Fruit fly (Drosophila melanogaster) whole organism, embryonic: ENCODE measurements around the gene CG16727.
A peak's percentile ranks its signal among the peaks of the same experiment; 100 is the strongest.

ENCODE experiments used
- Abd-B ChIP-seq: fragments of 200-800 bp; sonication (Bioruptor generic); optimal IDR thresholded peaks from 2 replicates; lab custom pipeline; 2018; ENCODE audit warnings: missing biosample characterization, mild to moderate bottlenecking, missing genetic modification characterization, moderate library complexity
- Bgb ChIP-seq: fragments of 200-800 bp; sonication (Bioruptor generic); IDR thresholded peaks from 2 replicates; pipeline ENCODE4 v1.3.6; 2022; ENCODE audit warnings: missing biosample characterization, missing genetic modification characterization; ENCODE audit not compliant: partially characterized antibody
- Bteb2 ChIP-seq: fragments of 200-800 bp; sonication (Bioruptor generic); optimal IDR thresholded peaks from 2 replicates; lab custom pipeline; 2016; ENCODE audit warnings: missing biosample characterization, missing genetic modification characterization
- CG11723 ChIP-seq: fragments of 200-800 bp; sonication (Bioruptor generic); optimal IDR thresholded peaks from 2 replicates; lab custom pipeline; 2017; ENCODE audit warnings: missing biosample characterization, mild to moderate bottlenecking, missing genetic modification characterization
- CG12391 ChIP-seq: fragments of 200-800 bp; sonication (Bioruptor generic); optimal IDR thresholded peaks from 3 replicates; lab custom pipeline; 2018; ENCODE audit warnings: missing biosample characterization, mild to moderate bottlenecking, missing genetic modification characterization, moderate library complexity
- CG12769 ChIP-seq: fragments of 200-800 bp; sonication (Bioruptor generic); optimal IDR thresholded peaks from 2 replicates; lab custom pipeline; 2019; ENCODE audit warnings: missing biosample characterization, mild to moderate bottlenecking, missing genetic modification characterization, moderate library complexity
- CG13123 ChIP-seq: fragments of 200-800 bp; sonication (Bioruptor generic); optimal IDR thresholded peaks from 2 replicates; lab custom pipeline; 2016; ENCODE audit warnings: missing biosample characterization, missing genetic modification characterization
- CG15073 ChIP-seq: fragments of 200-800 bp; sonication (Bioruptor generic); optimal IDR thresholded peaks from 2 replicates; lab custom pipeline; 2016; ENCODE audit warnings: missing biosample characterization, missing genetic modification characterization
- CG18476 ChIP-seq: fragments of 200-800 bp; sonication (Bioruptor generic); optimal IDR thresholded peaks from 2 replicates; lab custom pipeline; 2016; ENCODE audit warnings: missing biosample characterization, mild to moderate bottlenecking, missing genetic modification characterization
- CG18764 ChIP-seq: fragments of 200-800 bp; sonication (Bioruptor generic); optimal IDR thresholded peaks from 3 replicates; lab custom pipeline; 2016; ENCODE audit warnings: missing biosample characterization, missing genetic modification characterization
- CG2678 ChIP-seq: fragments of 200-800 bp; sonication (Bioruptor generic); optimal IDR thresholded peaks from 3 replicates; lab custom pipeline; 2019; ENCODE audit warnings: missing biosample characterization, mild to moderate bottlenecking, missing genetic modification characterization, moderate library complexity
- CG33213 ChIP-seq: fragments of 200-800 bp; sonication (Bioruptor generic); optimal IDR thresholded peaks from 3 replicates; lab custom pipeline; 2016; ENCODE audit warnings: missing biosample characterization, missing genetic modification characterization
- CG4730 ChIP-seq: fragments of 200-800 bp; sonication (Bioruptor generic); IDR thresholded peaks from 2 replicates; pipeline ENCODE4 v1.3.6; 2022; ENCODE audit warnings: missing biosample characterization, missing genetic modification characterization
- CG8290 ChIP-seq, 3 experiments: fragments of 200-800 bp; sonication (Bioruptor generic); optimal IDR thresholded peaks; 2 replicates each; lab custom pipeline; 2016 to 2019; ENCODE audit warnings: missing biosample characterization in 3 of 3, missing genetic modification characterization in 3 of 3, mild to moderate bottlenecking in 2 of 3, moderate library complexity in 1 of 3
- CG8359 ChIP-seq: fragments of 200-800 bp; sonication (Bioruptor generic); optimal IDR thresholded peaks from 2 replicates; lab custom pipeline; 2017; ENCODE audit warnings: missing biosample characterization, mild to moderate bottlenecking, missing genetic modification characterization, borderline replicate concordance
- CG9609 ChIP-seq: fragments of 200-800 bp; sonication (Bioruptor generic); optimal IDR thresholded peaks from 3 replicates; lab custom pipeline; 2016; ENCODE audit warnings: missing biosample characterization, missing genetic modification characterization
- CG9932 ChIP-seq: fragments of 200-800 bp; sonication (Bioruptor generic); IDR thresholded peaks from 2 replicates; pipeline ENCODE4 v1.3.6; 2022; ENCODE audit warnings: missing biosample characterization, missing genetic modification characterization
- D19A ChIP-seq: fragments of 200-800 bp; optimal IDR thresholded peaks from 3 replicates; lab custom pipeline; 2019; ENCODE audit warnings: missing biosample characterization, mild to moderate bottlenecking, missing genetic modification characterization, moderate library complexity
- Dbx ChIP-seq: fragments of 200-800 bp; sonication (Bioruptor generic); IDR thresholded peaks from 3 replicates; pipeline ENCODE4 v1.3.6; 2022; ENCODE audit warnings: missing biosample characterization, missing genetic modification characterization
- Eip74EF ChIP-seq, 2 experiments: fragments of 200-800 bp in 1 of 2; fragments of >200 bp in 1 of 2; sonication (Bioruptor generic) in 1 of 2; optimal IDR thresholded peaks; 2 replicates each; lab custom pipeline; 2017 to 2019; ENCODE audit warnings: missing biosample characterization in 2 of 2, missing genetic modification characterization in 2 of 2, mild to moderate bottlenecking in 1 of 2, moderate library complexity in 1 of 2
- Fer1 ChIP-seq: fragments of 200-800 bp; sonication (Bioruptor generic); optimal IDR thresholded peaks from 2 replicates; lab custom pipeline; 2017; ENCODE audit warnings: missing biosample characterization, mild to moderate bottlenecking, missing genetic modification characterization
- Hand ChIP-seq: fragments of 200-800 bp; sonication (Bioruptor generic); optimal IDR thresholded peaks from 2 replicates; lab custom pipeline; 2017; ENCODE audit warnings: mild to moderate bottlenecking, missing biosample characterization, missing genetic modification reagents, missing genetic modification characterization
- MBD-R2 ChIP-seq: fragments of 200-800 bp; sonication (Bioruptor generic); IDR thresholded peaks from 2 replicates; pipeline ENCODE4 v1.3.6; 2022; ENCODE audit warnings: missing biosample characterization, missing genetic modification characterization
- Side ChIP-seq: fragments of 200-800 bp; sonication (Bioruptor generic); optimal IDR thresholded peaks from 2 replicates; lab custom pipeline; 2016; ENCODE audit warnings: missing biosample characterization, missing genetic modification characterization
- Spps ChIP-seq: fragments of 200-800 bp; sonication (Bioruptor generic); optimal IDR thresholded peaks from 2 replicates; lab custom pipeline; 2018; ENCODE audit warnings: missing biosample characterization, mild to moderate bottlenecking, missing genetic modification characterization
- Taf1 ChIP-seq: fragments of 200-800 bp; sonication (Bioruptor generic); IDR thresholded peaks from 2 replicates; pipeline ENCODE4 v1.3.6; 2022; ENCODE audit warnings: missing biosample characterization, missing genetic modification characterization
- abd-A ChIP-seq: fragments of 200-800 bp; sonication (Bioruptor generic); optimal IDR thresholded peaks from 3 replicates; lab custom pipeline; 2019; ENCODE audit warnings: missing biosample characterization, mild to moderate bottlenecking, missing genetic modification characterization, moderate library complexity
- br ChIP-seq: fragments of >200 bp; optimal IDR thresholded peaks from 2 replicates; lab custom pipeline; 2017
- btn ChIP-seq: fragments of 200-800 bp; sonication (Bioruptor generic); optimal IDR thresholded peaks from 2 replicates; lab custom pipeline; 2016; ENCODE audit warnings: missing biosample characterization, missing genetic modification characterization
- chinmo ChIP-seq: fragments of 200-800 bp; sonication (Bioruptor generic); IDR thresholded peaks from 4 replicates; pipeline ENCODE4 v1.3.6; 2022; ENCODE audit warnings: missing biosample characterization, missing genetic modification characterization; ENCODE audit not compliant: partially characterized antibody
- chm ChIP-seq: fragments of 200-800 bp; sonication (Bioruptor generic); IDR thresholded peaks from 2 replicates; pipeline ENCODE4 v1.3.6; 2022; ENCODE audit warnings: missing biosample characterization, missing genetic modification characterization
- corto ChIP-seq: fragments of 200-800 bp; sonication (Bioruptor generic); optimal IDR thresholded peaks from 2 replicates; lab custom pipeline; 2016; ENCODE audit warnings: missing biosample characterization, mild to moderate bottlenecking, missing genetic modification characterization, moderate library complexity
- danr ChIP-seq: fragments of 200-800 bp; sonication (Bioruptor generic); IDR thresholded peaks from 2 replicates; pipeline ENCODE4 v1.3.6; 2022; ENCODE audit warnings: missing biosample characterization, missing genetic modification characterization
- dm ChIP-seq: fragments of 200-800 bp; sonication (Bioruptor generic); optimal IDR thresholded peaks from 3 replicates; lab custom pipeline; 2016; ENCODE audit warnings: missing biosample characterization, missing genetic modification characterization
- dmrt11E ChIP-seq: fragments of 200-800 bp; sonication (Bioruptor generic); optimal IDR thresholded peaks from 3 replicates; lab custom pipeline; 2018; ENCODE audit warnings: missing biosample characterization, mild to moderate bottlenecking, missing genetic modification characterization, moderate library complexity
- dysf ChIP-seq: fragments of 200-800 bp; sonication (Bioruptor generic); IDR thresholded peaks from 3 replicates; pipeline ENCODE4 v1.3.6; 2022; ENCODE audit warnings: missing biosample characterization, missing genetic modification characterization
- ewg ChIP-seq: fragments of 200-800 bp; sonication (Bioruptor generic); optimal IDR thresholded peaks from 3 replicates; lab custom pipeline; 2017; ENCODE audit warnings: mild to moderate bottlenecking, missing biosample characterization, missing genetic modification reagents, missing genetic modification characterization
- gt ChIP-seq: fragments of 200-800 bp; sonication (Bioruptor generic); IDR thresholded peaks from 2 replicates; pipeline ENCODE4 v1.3.6; 2022; ENCODE audit warnings: missing biosample characterization, missing genetic modification characterization
- klu ChIP-seq: fragments of 200-800 bp; sonication (Bioruptor generic); IDR thresholded peaks from 2 replicates; pipeline ENCODE4 v1.3.6; 2022; ENCODE audit warnings: missing biosample characterization, missing genetic modification characterization
- lilli ChIP-seq: fragments of 200-800 bp; sonication (Bioruptor generic); optimal IDR thresholded peaks from 3 replicates; lab custom pipeline; 2016; ENCODE audit warnings: missing biosample characterization, missing genetic modification characterization
- nau ChIP-seq: fragments of 200-800 bp; sonication (Bioruptor generic); optimal IDR thresholded peaks from 3 replicates; lab custom pipeline; 2017; ENCODE audit warnings: missing biosample characterization, mild to moderate bottlenecking, missing genetic modification characterization, missing genetic modification reagents
- nerfin-1 ChIP-seq: fragments of 200-800 bp; sonication (Bioruptor generic); optimal IDR thresholded peaks from 3 replicates; lab custom pipeline; 2019; ENCODE audit warnings: missing biosample characterization, mild to moderate bottlenecking, missing genetic modification characterization, moderate library complexity
- nmo ChIP-seq: fragments of 200-800 bp; sonication (Bioruptor generic); optimal IDR thresholded peaks from 2 replicates; lab custom pipeline; 2018; ENCODE audit warnings: missing biosample characterization, mild to moderate bottlenecking, missing genetic modification characterization, moderate library complexity
- nom ChIP-seq: fragments of 200-800 bp; sonication (Bioruptor generic); optimal IDR thresholded peaks from 2 replicates; lab custom pipeline; 2017; ENCODE audit warnings: missing biosample characterization, missing genetic modification characterization, mild to moderate bottlenecking, moderate library complexity, missing genetic modification reagents
- pita ChIP-seq: fragments of 200-800 bp; sonication (Bioruptor generic); optimal IDR thresholded peaks from 2 replicates; lab custom pipeline; 2017; ENCODE audit warnings: missing biosample characterization, mild to moderate bottlenecking, missing genetic modification characterization
- pnt ChIP-seq: fragments of 200-800 bp; sonication (Bioruptor generic); optimal IDR thresholded peaks from 3 replicates; lab custom pipeline; 2016; ENCODE audit warnings: missing biosample characterization, missing genetic modification characterization
- pros ChIP-seq: fragments of 200-800 bp; sonication (Bioruptor generic); optimal IDR thresholded peaks from 3 replicates; lab custom pipeline; 2019; ENCODE audit warnings: missing biosample characterization, mild to moderate bottlenecking, missing genetic modification characterization, moderate library complexity
- sisA ChIP-seq: fragments of 200-800 bp; sonication (Bioruptor generic); IDR thresholded peaks from 2 replicates; pipeline ENCODE4 v1.3.6; 2022; ENCODE audit warnings: missing biosample characterization, missing genetic modification characterization
- stwl ChIP-seq: fragments of 200-800 bp; sonication (Bioruptor generic); optimal IDR thresholded peaks from 3 replicates; lab custom pipeline; 2018; ENCODE audit warnings: missing biosample characterization, mild to moderate bottlenecking, missing genetic modification characterization, moderate library complexity
- tin ChIP-seq: fragments of 200-800 bp; sonication (Bioruptor generic); optimal IDR thresholded peaks from 3 replicates; lab custom pipeline; 2016; ENCODE audit warnings: missing biosample characterization, missing genetic modification characterization

CG16727 gene

dm6 chr3R:19623606-19624005 is 10.4 kb downstream of the CG16727 start (continued):
- TF ChIP-seq CG12391 (peak; percentile 50), pros (GFP tag; lab: Kevin White, UChicago) (no peak), lilli (peak; percentile 60), pita (GFP tag; lab: Kevin White, UChicago) (no peak), Bteb2 (GFP tag; lab: Kevin White, UChicago) (peak; percentile 47), pnt (peak; percentile 57), Fer1 (GFP tag; lab: Kevin White, UChicago) (peak; percentile 15), Hand (GFP tag; lab: Kevin White, UChicago) (no peak), br (lab: Kevin White, UChicago) (no peak), CG18476 (no peak), CG4730 (no peak), CG2678 (tag; lab: Kevin White, UChicago) (peak; percentile 66), CG13123 (GFP tag; lab: Kevin White, UChicago) (no peak), nmo (GFP tag; lab: Kevin White, UChicago) (peak; percentile 75), sisA (GFP tag; lab: Robert Waterston, UW) (peak; percentile 74), corto (GFP tag; lab: Kevin White, UChicago) (no peak), Eip74EF (GFP tag; optimal IDR thresholded peaks at IDR 0.05; lab: Kevin White, UChicago) (peak in 1 of 2 experiments; percentile 28), tin (GFP tag; lab: Kevin White, UChicago) (peak; percentile 37), CG33213 (peak; percentile 40), dysf (GFP tag; lab: Robert Waterston, UW) (peak; percentile 75), Side (GFP tag; lab: Kevin White, UChicago) (peak; percentile 32), dmrt11E (no peak), nau (peak; percentile 56), CG12769 (tag; lab: Kevin White, UChicago) (peak; percentile 45), gt (GFP tag; lab: Robert Waterston, UW) (no peak), danr (0 out of 2 replicates have a peak, but pooled peaks have one; percentile 31), ewg (GFP tag; lab: Kevin White, UChicago) (peak; percentile 9), chinmo (GFP tag; lab: Robert Waterston, UW) (no peak), CG11723 (GFP tag; lab: Kevin White, UChicago) (peak; percentile 4), btn (no peak), CG8290 (GFP tag; optimal IDR thresholded peaks at IDR 0.05; lab: Kevin White, UChicago) (no peak), CG8290 (tag; optimal IDR thresholded peaks at IDR 0.05; lab: Kevin White, UChicago) (no peak), nom (GFP tag; lab: Kevin White, UChicago) (no peak), Abd-B (GFP tag; lab: Kevin White, UChicago) (peak; percentile 58), klu (GFP tag; lab: Robert Waterston, UW) (no peak), abd-A (tag; lab: Kevin White, UChicago) (no peak), Spps (no peak), dm (GFP tag; lab: Kevin White, UChicago) (no peak), CG18764 (peak; percentile 44), chm (GFP tag; lab: Robert Waterston, UW) (no peak), stwl (tag; lab: Kevin White, UChicago) (no peak), MBD-R2 (GFP tag; lab: Robert Waterston, UW) (no peak; the same call in 1 of the 2 replicates), nerfin-1 (peak; percentile 6), CG15073 (GFP tag; lab: Kevin White, UChicago) (no peak), Dbx (peak; percentile 55; the same call in 1 of the 3 replicates), Bgb (GFP tag; lab: Robert Waterston, UW) (no peak), CG9932 (GFP tag; lab: Robert Waterston, UW) (peak; percentile 54; the same call in 1 of the 2 replicates), CG9609 (GFP tag; lab: Kevin White, UChicago) (peak; percentile 25), CG8359 (GFP tag; lab: Kevin White, UChicago) (no peak), Taf1 (GFP tag; lab: Robert Waterston, UW) (peak; percentile 30; the same call in 1 of the 2 replicates), D19A (tag; lab: Kevin White, UChicago) (peak; percentile 39)
